Fruit fly (Drosophila melanogaster) whole organism, embryonic: ENCODE results near the gene SK.
A peak's percentile ranks its signal among the peaks of the same experiment; 100 is the strongest.

Experiments
- Atf6 ChIP-seq: fragments of 200-800 bp; sonication (Bioruptor generic); IDR thresholded peaks from 2 replicates; pipeline ENCODE4 v1.3.6; 2022; ENCODE audit warnings: missing biosample characterization, missing genetic modification characterization
- Awh ChIP-seq: fragments of 200-800 bp; sonication (Bioruptor generic); IDR thresholded peaks from 2 replicates; pipeline ENCODE4, ENCODE4 v1.3.6; 2022; ENCODE audit warnings: missing biosample characterization, missing genetic modification characterization
- CG10366 ChIP-seq: fragments of 200-800 bp; sonication (Bioruptor generic); IDR thresholded peaks from 2 replicates; pipeline ENCODE4 v1.3.6; 2022; ENCODE audit warnings: missing biosample characterization, missing genetic modification characterization
- CG10979 ChIP-seq: fragments of 200-800 bp; sonication (Bioruptor generic); optimal IDR thresholded peaks from 2 replicates; lab custom pipeline; 2018; ENCODE audit warnings: missing biosample characterization, mild to moderate bottlenecking, missing genetic modification characterization, moderate library complexity
- CG12299 ChIP-seq: fragments of 200-800 bp; sonication (Bioruptor generic); optimal IDR thresholded peaks from 2 replicates; lab custom pipeline; 2018; ENCODE audit warnings: missing biosample characterization, mild to moderate bottlenecking, missing genetic modification characterization
- CG12942 ChIP-seq: fragments of 200-800 bp; sonication (Bioruptor generic); optimal IDR thresholded peaks from 3 replicates; lab custom pipeline; 2016; ENCODE audit warnings: missing biosample characterization, missing genetic modification characterization
- CG13775 ChIP-seq: fragments of 200-800 bp; sonication (Bioruptor generic); optimal IDR thresholded peaks from 3 replicates; lab custom pipeline; 2017; ENCODE audit warnings: missing biosample characterization, mild to moderate bottlenecking, missing genetic modification characterization
- CG17912 ChIP-seq: fragments of 200-800 bp; sonication (Bioruptor generic); optimal IDR thresholded peaks from 2 replicates; lab custom pipeline; 2018; ENCODE audit warnings: missing biosample characterization, mild to moderate bottlenecking, missing genetic modification characterization
- CG18764 ChIP-seq: fragments of 200-800 bp; sonication (Bioruptor generic); optimal IDR thresholded peaks from 3 replicates; lab custom pipeline; 2016; ENCODE audit warnings: missing biosample characterization, missing genetic modification characterization
- CG2712 ChIP-seq: fragments of 200-800 bp; optimal IDR thresholded peaks from 3 replicates; lab custom pipeline; 2019; ENCODE audit warnings: missing biosample characterization, mild to moderate bottlenecking, missing genetic modification characterization, moderate library complexity
- CG3407 ChIP-seq: fragments of 200-800 bp; sonication (Bioruptor generic); optimal IDR thresholded peaks from 2 replicates; lab custom pipeline; 2018; ENCODE audit warnings: missing biosample characterization, mild to moderate bottlenecking, missing genetic modification characterization
- CG4707 ChIP-seq: fragments of 200-800 bp; sonication (Bioruptor generic); optimal IDR thresholded peaks from 2 replicates; lab custom pipeline; 2018; ENCODE audit warnings: missing biosample characterization, mild to moderate bottlenecking, missing genetic modification characterization, moderate library complexity
- CG5180 ChIP-seq: fragments of 200-800 bp; sonication (Bioruptor generic); optimal IDR thresholded peaks from 3 replicates; lab custom pipeline; 2017; ENCODE audit warnings: missing biosample characterization, missing genetic modification characterization, mild to moderate bottlenecking, moderate library complexity, missing genetic modification reagents
- CG6254 ChIP-seq: fragments of 200-800 bp; sonication (Bioruptor generic); optimal IDR thresholded peaks from 3 replicates; lab custom pipeline; 2017; ENCODE audit warnings: mild to moderate bottlenecking, missing biosample characterization, missing genetic modification reagents, missing genetic modification characterization
- CG7271 ChIP-seq: fragments of 200-800 bp; sonication (Bioruptor generic); optimal IDR thresholded peaks from 2 replicates; lab custom pipeline; 2018; ENCODE audit warnings: missing biosample characterization, mild to moderate bottlenecking, missing genetic modification characterization, moderate library complexity
- CG7745 ChIP-seq: fragments of 200-800 bp; sonication (Bioruptor generic); optimal IDR thresholded peaks from 2 replicates; lab custom pipeline; 2018; ENCODE audit warnings: missing biosample characterization, mild to moderate bottlenecking, missing genetic modification characterization, moderate library complexity
- CG8089 ChIP-seq: fragments of 200-800 bp; sonication (Bioruptor generic); optimal IDR thresholded peaks from 3 replicates; lab custom pipeline; 2016; ENCODE audit warnings: missing biosample characterization, missing genetic modification characterization
- CG8281 ChIP-seq: fragments of 200-800 bp; sonication (Bioruptor generic); optimal IDR thresholded peaks from 2 replicates; lab custom pipeline; 2018; ENCODE audit warnings: missing biosample characterization, mild to moderate bottlenecking, missing genetic modification characterization, moderate library complexity
- CG9609 ChIP-seq: fragments of 200-800 bp; sonication (Bioruptor generic); optimal IDR thresholded peaks from 3 replicates; lab custom pipeline; 2016; ENCODE audit warnings: missing biosample characterization, missing genetic modification characterization
- D ChIP-seq, 2 experiments: fragments of 200-800 bp in 1 of 2; fragments of >200 bp in 1 of 2; sonication (Bioruptor generic) in 1 of 2; optimal IDR thresholded peaks; 2 replicates in 1 of 2; 3 replicates in 1 of 2; lab custom pipeline; 2017; ENCODE audit warnings: mild to moderate bottlenecking in 1 of 2, missing biosample characterization in 1 of 2, missing genetic modification characterization in 1 of 2, missing genetic modification reagents in 1 of 2
- Dip3 ChIP-seq: fragments of 200-800 bp; sonication (Bioruptor generic); optimal IDR thresholded peaks from 3 replicates; lab custom pipeline; 2016; ENCODE audit warnings: missing biosample characterization, missing genetic modification characterization
- Elba2 ChIP-seq: fragments of 200-800 bp; sonication (Bioruptor generic); optimal IDR thresholded peaks from 3 replicates; lab custom pipeline; 2016; ENCODE audit warnings: missing biosample characterization, missing genetic modification characterization
- Fer3 ChIP-seq: fragments of 200-800 bp; sonication (Bioruptor generic); optimal IDR thresholded peaks from 2 replicates; lab custom pipeline; 2018; ENCODE audit warnings: missing biosample characterization, mild to moderate bottlenecking, missing genetic modification characterization, moderate library complexity
- Hand ChIP-seq: fragments of 200-800 bp; sonication (Bioruptor generic); optimal IDR thresholded peaks from 2 replicates; lab custom pipeline; 2017; ENCODE audit warnings: mild to moderate bottlenecking, missing biosample characterization, missing genetic modification reagents, missing genetic modification characterization
- Lim3 ChIP-seq: fragments of 200-800 bp; sonication (Bioruptor generic); IDR thresholded peaks from 2 replicates; pipeline ENCODE4 v1.3.6; 2022; ENCODE audit warnings: missing biosample characterization, missing genetic modification characterization
- MTF-1 ChIP-seq: fragments of 200-800 bp; sonication (Bioruptor generic); optimal IDR thresholded peaks from 2 replicates; lab custom pipeline; 2018; ENCODE audit warnings: missing biosample characterization, mild to moderate bottlenecking, missing genetic modification characterization, borderline replicate concordance
- NFAT ChIP-seq: fragments of 200-800 bp; sonication (Bioruptor generic); IDR thresholded peaks from 2 replicates; pipeline ENCODE4 v1.3.6; 2022; ENCODE audit warnings: missing biosample characterization, missing genetic modification characterization
- Neu2 ChIP-seq: fragments of 200-800 bp; sonication (Bioruptor generic); optimal IDR thresholded peaks from 3 replicates; lab custom pipeline; 2016; ENCODE audit warnings: missing biosample characterization, missing genetic modification characterization, borderline replicate concordance
- Scr ChIP-seq: fragments of 200-800 bp; sonication (Bioruptor generic); IDR thresholded peaks from 2 replicates; pipeline ENCODE4 v1.3.6; 2022; ENCODE audit warnings: missing biosample characterization, missing genetic modification characterization; ENCODE audit not compliant: partially characterized antibody
- Sox102F ChIP-seq: fragments of 200-800 bp; sonication (Bioruptor generic); optimal IDR thresholded peaks from 2 replicates; lab custom pipeline; 2018; ENCODE audit warnings: missing biosample characterization, mild to moderate bottlenecking, missing genetic modification characterization, moderate library complexity
- Ssrp ChIP-seq: fragments of 200-800 bp; sonication (Bioruptor generic); optimal IDR thresholded peaks from 2 replicates; lab custom pipeline; 2018; ENCODE audit warnings: missing biosample characterization, mild to moderate bottlenecking, missing genetic modification characterization, moderate library complexity
- TFAM ChIP-seq: fragments of 200-800 bp; sonication (Bioruptor generic); optimal IDR thresholded peaks from 2 replicates; lab custom pipeline; 2017; ENCODE audit warnings: missing biosample characterization, missing genetic modification characterization, inconsistent platforms
- Xbp1 ChIP-seq: fragments of 200-800 bp; sonication (Bioruptor generic); optimal IDR thresholded peaks from 3 replicates; lab custom pipeline; 2016; ENCODE audit warnings: missing biosample characterization, mild to moderate bottlenecking, missing genetic modification characterization
- ase ChIP-seq: fragments of 200-800 bp; sonication (Bioruptor generic); IDR thresholded peaks from 3 replicates; pipeline ENCODE4 v1.3.6; 2022; ENCODE audit warnings: missing biosample characterization, missing genetic modification characterization
- cad ChIP-seq: fragments of >200 bp; optimal IDR thresholded peaks from 2 replicates; lab custom pipeline; 2017; ENCODE audit warnings: missing biosample characterization, missing genetic modification characterization
- dan ChIP-seq: fragments of 200-800 bp; sonication (Bioruptor generic); IDR thresholded peaks from 2 replicates; pipeline ENCODE4 v1.3.6; 2022; ENCODE audit warnings: missing biosample characterization, missing genetic modification characterization
- disco-r ChIP-seq: fragments of 200-800 bp; sonication (Bioruptor generic); optimal IDR thresholded peaks from 2 replicates; lab custom pipeline; 2016; ENCODE audit warnings: missing biosample characterization, missing genetic modification characterization
- gfzf ChIP-seq: fragments of 200-800 bp; sonication (Bioruptor generic); optimal IDR thresholded peaks from 2 replicates; lab custom pipeline; 2016; ENCODE audit warnings: missing biosample characterization, mild to moderate bottlenecking, missing genetic modification characterization, moderate library complexity
- gro ChIP-seq: fragments of 200-800 bp; sonication (Bioruptor generic); optimal IDR thresholded peaks from 2 replicates; lab custom pipeline; 2016; ENCODE audit warnings: missing biosample characterization, missing genetic modification characterization
- ham ChIP-seq: fragments of 200-800 bp; sonication (Bioruptor generic); IDR thresholded peaks from 2 replicates; pipeline ENCODE4 v1.3.6; 2022; ENCODE audit warnings: missing biosample characterization, missing genetic modification characterization
- ind ChIP-seq: fragments of 200-800 bp; sonication (Bioruptor generic); optimal IDR thresholded peaks from 3 replicates; lab custom pipeline; 2016; ENCODE audit warnings: missing biosample characterization, missing genetic modification characterization
- klu ChIP-seq: fragments of 200-800 bp; sonication (Bioruptor generic); IDR thresholded peaks from 2 replicates; pipeline ENCODE4 v1.3.6; 2022; ENCODE audit warnings: missing biosample characterization, missing genetic modification characterization
- pb ChIP-seq: fragments of 200-800 bp; sonication (Bioruptor generic); optimal IDR thresholded peaks from 3 replicates; lab custom pipeline; 2016; ENCODE audit warnings: missing biosample characterization, missing genetic modification characterization
- pfk ChIP-seq: fragments of 200-800 bp; sonication (Bioruptor generic); optimal IDR thresholded peaks from 2 replicates; lab custom pipeline; 2018; ENCODE audit warnings: missing biosample characterization, mild to moderate bottlenecking, missing genetic modification characterization, moderate library complexity
- pzg ChIP-seq: fragments of 200-800 bp; sonication (Bioruptor generic); optimal IDR thresholded peaks from 3 replicates; lab custom pipeline; 2018; ENCODE audit warnings: missing biosample characterization, mild to moderate bottlenecking, missing genetic modification characterization, moderate library complexity
- repo ChIP-seq: fragments of 200-800 bp; sonication (Bioruptor generic); optimal IDR thresholded peaks from 2 replicates; lab custom pipeline; 2016; ENCODE audit warnings: missing biosample characterization, missing genetic modification characterization
- so ChIP-seq: fragments of 200-800 bp; sonication (Bioruptor generic); IDR thresholded peaks from 3 replicates; pipeline ENCODE4 v1.3.6; 2022; ENCODE audit warnings: missing biosample characterization, missing genetic modification characterization
- stwl ChIP-seq: fragments of 200-800 bp; sonication (Bioruptor generic); optimal IDR thresholded peaks from 3 replicates; lab custom pipeline; 2018; ENCODE audit warnings: missing biosample characterization, mild to moderate bottlenecking, missing genetic modification characterization, moderate library complexity
- tap ChIP-seq: fragments of 200-800 bp; optimal IDR thresholded peaks from 3 replicates; lab custom pipeline; 2019; ENCODE audit warnings: missing biosample characterization, mild to moderate bottlenecking, missing genetic modification characterization, moderate library complexity
- tio ChIP-seq: fragments of 200-800 bp; sonication (Bioruptor generic); optimal IDR thresholded peaks from 2 replicates; lab custom pipeline; 2017; ENCODE audit warnings: missing biosample characterization, missing genetic modification characterization, inconsistent platforms
- zen2 ChIP-seq: fragments of 200-800 bp; sonication (Bioruptor generic); IDR thresholded peaks from 3 replicates; pipeline ENCODE4 v1.3.6; 2022; ENCODE audit warnings: missing biosample characterization, missing genetic modification characterization; ENCODE audit not compliant: partially characterized antibody

SK gene

DNA sequence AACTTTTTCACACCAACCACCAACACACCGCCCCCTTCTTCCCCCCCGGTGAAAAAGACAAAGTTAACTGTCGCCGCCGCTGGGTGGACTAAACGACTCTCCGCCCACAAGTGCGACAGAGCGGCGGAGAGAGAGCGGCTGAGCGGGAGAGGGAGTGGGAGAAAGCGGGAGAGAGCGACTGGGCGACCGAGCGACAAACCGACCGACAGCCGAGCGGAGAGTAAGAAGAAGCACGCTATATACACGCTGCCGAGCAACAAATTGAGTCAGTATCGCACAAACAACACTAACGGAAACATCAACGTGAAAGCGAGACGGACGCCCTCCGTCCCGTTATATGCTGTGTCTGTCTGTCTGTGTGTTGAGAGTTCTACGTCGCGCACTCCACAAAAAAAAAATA lies at the start of gene SK:
TSS of gene SK (plus strand) at position 267 of the 400 bp plus-strand sequence.
- no peak for TF ChIP-seq CG2712
- no peak for TF ChIP-seq CG13775 (GFP tag; lab: Kevin White, UChicago)
- no peak for TF ChIP-seq Fer3
- no peak for TF ChIP-seq repo (GFP tag; lab: Kevin White, UChicago)
- no peak for TF ChIP-seq gro (GFP tag; lab: Kevin White, UChicago)
- no peak for TF ChIP-seq tio (GFP tag; lab: Kevin White, UChicago)
- no peak for TF ChIP-seq TFAM (GFP tag; lab: Kevin White, UChicago)
- no peak for TF ChIP-seq CG7745 (tag; lab: Kevin White, UChicago)
- TF ChIP-seq cad (GFP tag; lab: Kevin White, UChicago): no peak
- TF ChIP-seq zen2 (GFP tag; lab: Robert Waterston, UW): no peak
- no peak for TF ChIP-seq klu (GFP tag; lab: Robert Waterston, UW)
- no peak for TF ChIP-seq CG12299 (tag; lab: Kevin White, UChicago)
- no peak for TF ChIP-seq CG9609 (GFP tag; lab: Kevin White, UChicago)
- no peak for TF ChIP-seq MTF-1 (GFP tag; lab: Kevin White, UChicago)
- TF ChIP-seq D (optimal IDR thresholded peaks at IDR 0.05; lab: Kevin White, UChicago): no peak
- TF ChIP-seq D (GFP tag; optimal IDR thresholded peaks at IDR 0.05; lab: Kevin White, UChicago): no peak
- TF ChIP-seq Scr: no peak
- TF ChIP-seq CG10366: no peak
- no peak for TF ChIP-seq Neu2 (GFP tag; lab: Kevin White, UChicago)
- no peak for TF ChIP-seq NFAT (GFP tag; lab: Robert Waterston, UW)
- TF ChIP-seq Lim3 (GFP tag; lab: Robert Waterston, UW): no peak
- no peak for TF ChIP-seq Sox102F (GFP tag; lab: Kevin White, UChicago)
- TF ChIP-seq CG12942: no peak
- no peak for TF ChIP-seq ind (GFP tag; lab: Kevin White, UChicago)
- no peak for TF ChIP-seq CG7271 (tag; lab: Kevin White, UChicago)
- no peak for TF ChIP-seq Xbp1 (GFP tag; lab: Kevin White, UChicago)
- no peak for TF ChIP-seq stwl (tag; lab: Kevin White, UChicago)
- no peak for TF ChIP-seq pb (GFP tag; lab: Kevin White, UChicago)
- TF ChIP-seq CG8281 (tag; lab: Kevin White, UChicago): no peak
- TF ChIP-seq gfzf (GFP tag; lab: Kevin White, UChicago): no peak
- TF ChIP-seq CG3407: no peak
- no peak for TF ChIP-seq CG10979 (tag; lab: Kevin White, UChicago)
- TF ChIP-seq Atf6 (GFP tag; lab: Robert Waterston, UW): no peak
- no peak for TF ChIP-seq CG8089 (GFP tag; lab: Kevin White, UChicago)
- TF ChIP-seq pfk (GFP tag; lab: Kevin White, UChicago): no peak
- TF ChIP-seq pzg (GFP tag; lab: Kevin White, UChicago): no peak
- no peak for TF ChIP-seq Awh (GFP tag; lab: Robert Waterston, UW)
- TF ChIP-seq Hand: no peak
- 0 out of 3 replicates have a peak, but pooled peaks have one; percentile 10 for TF ChIP-seq so (GFP tag; lab: Robert Waterston, UW)
- TF ChIP-seq Ssrp (tag; lab: Kevin White, UChicago): no peak
- TF ChIP-seq ham (GFP tag; lab: Robert Waterston, UW): no peak
- no peak for TF ChIP-seq tap (tag; lab: Kevin White, UChicago)
- no peak for TF ChIP-seq CG18764 (GFP tag; lab: Kevin White, UChicago)
- TF ChIP-seq CG17912 (GFP tag; lab: Kevin White, UChicago): no peak
- no peak for TF ChIP-seq CG6254 (GFP tag; lab: Kevin White, UChicago)
- no peak for TF ChIP-seq disco-r (GFP tag; lab: Kevin White, UChicago)
- no peak for TF ChIP-seq dan (GFP tag; lab: Robert Waterston, UW)
- TF ChIP-seq Dip3 (GFP tag; lab: Kevin White, UChicago): no peak
- no peak for TF ChIP-seq ase
- no peak for TF ChIP-seq CG4707 (GFP tag; lab: Kevin White, UChicago)
- no peak for TF ChIP-seq Elba2 (GFP tag; lab: Kevin White, UChicago)
- no peak for TF ChIP-seq CG5180 (GFP tag; lab: Kevin White, UChicago)
